Worm (Caenorhabditis elegans): Measurements from ENCODE around the gene Y110A2AL.5.

Gene Y110A2AL.5

ce11 chrII:2832539-2832938 lies 31.8 kb upstream of the Y110A2AL.5 start (continued):
- TF ChIP-seq cnd-1 (tag; optimal IDR thresholded peaks at IDR 0.05) (no peak), pha-4 (tag; optimal IDR thresholded peaks at IDR 0.05) (no peak), hlh-1 (tag; optimal IDR thresholded peaks at IDR 0.05) (peak; percentile 81), ham-2 (GFP tag; optimal IDR thresholded peaks at IDR 0.05) (no peak), zip-8 (tag; optimal IDR thresholded peaks at IDR 0.05) (no peak), nhr-76 (tag; optimal IDR thresholded peaks at IDR 0.05) (no peak), ztf-11 (tag; optimal IDR thresholded peaks at IDR 0.05) (no peak), tbx-8 (GFP tag; optimal IDR thresholded peaks at IDR 0.05) (no peak)

ce11 chrII:2834105-2834504 lies 30.2 kb upstream of the Y110A2AL.5 start:
- TF ChIP-seq ces-1 (GFP tag; optimal IDR thresholded peaks at IDR 0.05): peak; percentile 8
- TF ChIP-seq pha-4 (tag; optimal IDR thresholded peaks at IDR 0.05): no peak

ce11 chrII:2836853-2837252 lies 27.5 kb upstream of the Y110A2AL.5 start, which contains the start of gene K12H6.7:
K12H6.7 (minus strand) TSS chrII:2836953.
- TF ChIP-seq elt-1 (tag; optimal IDR thresholded peaks at IDR 0.05; ENCODE audit: borderline replicate concordance, insufficient read depth): no peak

- TF ChIP-seq elt-1 (tag; optimal IDR thresholded peaks at IDR 0.05; ENCODE audit: borderline replicate concordance, insufficient read depth): peak; percentile 12
Observed at ce11 chrII:2839004-2839403, 25.3 kb upstream of the Y110A2AL.5 start, which contains the start of gene Y110A2AL.4. Y110A2AL.4 (plus strand) TSS chrII:2839304.

- TF ChIP-seq sptf-1 (tag; optimal IDR thresholded peaks at IDR 0.05) (no peak), mls-2 (tag; optimal IDR thresholded peaks at IDR 0.05) (no peak)
Observed at ce11 chrII:2841529-2841928, 22.8 kb upstream of the Y110A2AL.5 start, which contains the start of gene Y110A2AL.6. Y110A2AL.6 (minus strand) TSS chrII:2841629.

ce11 chrII:2843088-2843487 lies 21.2 kb upstream of the Y110A2AL.5 start, which contains the start of gene Y110A2AL.7:
Y110A2AL.7 (minus strand) TSS chrII:2843188.
- TF ChIP-seq mab-5 (tag; optimal IDR thresholded peaks at IDR 0.05) (no peak), nhr-76 (tag; optimal IDR thresholded peaks at IDR 0.05) (no peak), sptf-1 (tag; optimal IDR thresholded peaks at IDR 0.05) (no peak), ceh-43 (GFP tag; optimal IDR thresholded peaks at IDR 0.05) (no peak), lsy-2 (tag; optimal IDR thresholded peaks at IDR 0.05) (no peak), blmp-1 (tag; optimal IDR thresholded peaks at IDR 0.05) (no peak), ceh-83 (GFP tag; optimal IDR thresholded peaks at IDR 0.05) (no peak), cnd-1 (tag; optimal IDR thresholded peaks at IDR 0.05) (no peak), unc-120 (tag; optimal IDR thresholded peaks at IDR 0.05; ENCODE audit: poor library complexity, severe bottlenecking) (no peak), nhr-28 (tag; optimal IDR thresholded peaks at IDR 0.05) (no peak), pha-4 (tag; optimal IDR thresholded peaks at IDR 0.05) (no peak), tbx-8 (GFP tag; optimal IDR thresholded peaks at IDR 0.05) (no peak), elt-3 (tag; optimal IDR thresholded peaks at IDR 0.05) (no peak), sem-2 (GFP tag; optimal IDR thresholded peaks at IDR 0.05) (no peak)

ce11 chrII:2845674-2846073 lies 18.7 kb upstream of the Y110A2AL.5 start:
- TF ChIP-seq nhr-76 (tag; optimal IDR thresholded peaks at IDR 0.05) (no peak), nhr-28 (tag; optimal IDR thresholded peaks at IDR 0.05) (no peak), lsy-2 (tag; optimal IDR thresholded peaks at IDR 0.05) (no peak), ces-1 (GFP tag; optimal IDR thresholded peaks at IDR 0.05) (no peak), drap-1 (GFP tag; optimal IDR thresholded peaks at IDR 0.05) (no peak), ceh-83 (GFP tag; optimal IDR thresholded peaks at IDR 0.05) (no peak), cnd-1 (tag; optimal IDR thresholded peaks at IDR 0.05) (no peak), unc-120 (tag; optimal IDR thresholded peaks at IDR 0.05; ENCODE audit: poor library complexity, severe bottlenecking) (no peak), pha-4 (tag; optimal IDR thresholded peaks at IDR 0.05) (no peak), ceh-39 (tag; optimal IDR thresholded peaks at IDR 0.05) (no peak), sem-2 (GFP tag; optimal IDR thresholded peaks at IDR 0.05) (no peak), zip-8 (tag; optimal IDR thresholded peaks at IDR 0.05) (no peak), blmp-1 (tag; optimal IDR thresholded peaks at IDR 0.05) (no peak), sptf-1 (tag; optimal IDR thresholded peaks at IDR 0.05) (no peak), elt-1 (tag; optimal IDR thresholded peaks at IDR 0.05; ENCODE audit: borderline replicate concordance, insufficient read depth) (no peak)

- no peak for TF ChIP-seq lin-32 (GFP tag; optimal IDR thresholded peaks at IDR 0.05)
- TF ChIP-seq hlh-1 (tag; optimal IDR thresholded peaks at IDR 0.05): no peak
- TF ChIP-seq nhr-237 (tag; optimal IDR thresholded peaks at IDR 0.05): no peak
- no peak for TF ChIP-seq nhr-76 (tag; optimal IDR thresholded peaks at IDR 0.05)
- TF ChIP-seq mls-2 (tag; optimal IDR thresholded peaks at IDR 0.05): no peak
- no peak for TF ChIP-seq sem-2 (GFP tag; optimal IDR thresholded peaks at IDR 0.05)
- no peak for TF ChIP-seq ces-1 (GFP tag; optimal IDR thresholded peaks at IDR 0.05)
- TF ChIP-seq nhr-2 (tag; optimal IDR thresholded peaks at IDR 0.05): no peak
- no peak for TF ChIP-seq ham-2 (GFP tag; optimal IDR thresholded peaks at IDR 0.05)
- no peak for TF ChIP-seq flh-1 (GFP tag; optimal IDR thresholded peaks at IDR 0.05)
- no peak for TF ChIP-seq M03D4.4 (tag; optimal IDR thresholded peaks at IDR 0.05)
- TF ChIP-seq lin-13 (tag; optimal IDR thresholded peaks at IDR 0.05): no peak
- no peak for TF ChIP-seq nhr-28 (tag; optimal IDR thresholded peaks at IDR 0.05)
Observed at ce11 chrII:2846552-2846951, 17.8 kb upstream of the Y110A2AL.5 start.
